Worm (Caenorhabditis elegans): ENCODE results near the gene clec-74.

- TF ChIP-seq hrde-1 (tag; optimal IDR thresholded peaks at IDR 0.05; ENCODE audit: borderline replicate concordance) (no peak), tbp1 (GFP tag; optimal IDR thresholded peaks at IDR 0.05) (no peak), sea-2 (GFP tag; IDR thresholded peaks at IDR 0.05) (no peak), ama-1 (optimal IDR thresholded peaks at IDR 0.05) (no peak), ama-1 (GFP tag; optimal IDR thresholded peaks at IDR 0.05) (no peak), ccch-3 (GFP tag; optimal IDR thresholded peaks at IDR 0.05) (no peak), ztf-3 (GFP tag; optimal IDR thresholded peaks at IDR 0.05) (no peak), Y67H2A.10 (GFP tag; conservative IDR thresholded peaks at IDR 0.05) (no peak), pha-4 (tag; optimal IDR thresholded peaks at IDR 0.05) (no peak), bed-1 (GFP tag; IDR thresholded peaks at IDR 0.05) (no peak)
These were observed 6.7 kb downstream of the clec-74 start for ce11 chrIV:3963498-3963897.
